Fruit fly (Drosophila melanogaster) ovary, adult (tissue): ENCODE measurements around the gene Obp22a.

Experiments
- CG17801 ChIP-seq: fragments of 200-800 bp; optimal IDR thresholded peaks from 2 replicates; lab custom pipeline; 2019; ENCODE audit warnings: missing biosample characterization, mild to moderate bottlenecking, missing genetic modification characterization, moderate library complexity; ENCODE audit not compliant: partially characterized antibody

The Obp22a gene

dm6 chr2L:1992060-1992459, at the start of gene Obp22a:
Gene Obp22a, minus strand, starts transcription at chr2L:1992160.
- no peak for TF ChIP-seq CG17801

DNA sequence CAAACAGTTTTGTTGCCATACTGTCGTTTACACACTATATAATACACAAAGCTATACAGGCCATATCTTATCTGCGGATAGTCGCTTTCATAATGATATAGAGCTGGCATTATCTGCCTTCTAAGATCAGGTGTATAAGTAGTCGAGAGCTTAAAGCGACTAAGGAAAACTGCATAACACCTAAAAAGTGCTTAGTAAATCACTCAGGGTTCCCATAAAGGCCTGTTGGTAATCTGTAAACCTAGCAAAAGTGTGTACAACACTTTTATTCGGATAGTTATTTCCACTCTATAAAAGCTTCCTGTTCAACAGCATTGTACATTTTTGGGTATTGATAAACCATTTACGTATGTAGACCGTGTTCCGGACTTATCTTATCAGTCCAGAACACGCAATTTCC, 47.5 kb upstream of the Obp22a start:
- no peak for TF ChIP-seq CG17801

dm6 chr2L:2038956-2039263, 47.0 kb upstream of the Obp22a start:
- TF ChIP-seq CG17801: no peak

DNA sequence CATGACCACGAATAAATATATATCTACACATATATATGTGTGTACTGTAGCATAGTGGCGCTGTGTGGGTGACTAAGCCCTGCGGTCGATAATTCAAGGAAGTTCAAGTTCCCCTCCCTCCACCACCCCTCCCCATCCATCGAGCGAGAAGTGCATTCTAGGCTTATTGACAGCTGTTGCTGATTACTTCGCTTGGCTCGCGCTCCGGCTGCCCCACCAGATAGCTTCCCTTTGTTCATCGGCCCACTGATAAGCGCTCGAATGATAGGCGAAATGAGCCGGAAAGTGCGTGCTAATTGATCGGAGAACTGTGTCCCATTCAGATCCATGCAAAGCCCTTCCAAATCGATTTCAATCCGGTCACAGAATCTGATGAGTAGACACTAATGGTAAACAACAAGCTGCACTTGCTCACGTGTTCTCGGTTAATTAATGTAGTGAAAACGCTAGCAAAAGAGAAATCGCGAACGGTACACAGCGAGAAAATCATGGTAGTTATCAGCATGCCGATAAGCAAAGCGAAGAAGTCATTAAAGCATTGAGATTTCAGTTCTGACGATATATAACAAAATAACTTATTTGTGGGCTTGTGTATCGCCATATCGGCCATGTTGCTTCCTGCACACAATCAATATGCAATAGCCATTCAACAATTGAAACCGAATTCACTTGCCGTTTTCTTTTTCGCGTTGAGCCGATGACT, 46.4 kb upstream of the Obp22a start:
- peak; percentile 33 for TF ChIP-seq CG17801

DNA sequence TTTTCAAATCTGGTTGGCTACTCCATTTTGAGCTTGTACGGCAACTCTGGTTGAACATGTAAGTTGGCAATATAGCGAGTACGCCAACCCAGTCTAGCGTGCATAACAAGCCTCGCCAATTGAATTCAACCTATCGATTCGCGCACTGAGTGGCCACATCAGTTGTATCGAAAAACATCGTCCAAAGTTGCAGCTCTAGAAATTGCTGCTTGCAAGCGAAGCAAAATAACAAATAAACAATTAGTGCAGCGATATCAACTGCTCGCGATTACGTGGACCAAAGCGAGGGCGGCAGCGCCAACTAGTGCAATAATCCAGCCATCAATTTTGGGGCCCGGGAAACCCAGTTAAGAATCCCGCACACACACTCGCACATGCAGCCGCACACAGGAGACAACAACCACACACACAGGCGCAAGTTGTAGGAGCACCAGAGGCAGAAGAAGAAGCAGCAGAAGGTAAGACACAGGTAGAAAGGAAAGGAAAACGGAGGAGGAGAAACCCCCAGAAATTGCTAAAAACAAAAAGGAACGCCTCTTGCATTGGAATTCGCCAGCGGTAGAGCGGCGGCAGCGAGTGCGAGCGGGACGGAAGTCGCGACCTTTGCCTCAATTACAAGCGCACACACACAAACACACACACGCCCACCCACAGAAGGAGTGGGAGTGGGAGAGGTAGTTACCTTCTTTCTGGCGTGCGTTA, 45.7 kb upstream of the Obp22a start:
- peak; percentile 14 for TF ChIP-seq CG17801

DNA sequence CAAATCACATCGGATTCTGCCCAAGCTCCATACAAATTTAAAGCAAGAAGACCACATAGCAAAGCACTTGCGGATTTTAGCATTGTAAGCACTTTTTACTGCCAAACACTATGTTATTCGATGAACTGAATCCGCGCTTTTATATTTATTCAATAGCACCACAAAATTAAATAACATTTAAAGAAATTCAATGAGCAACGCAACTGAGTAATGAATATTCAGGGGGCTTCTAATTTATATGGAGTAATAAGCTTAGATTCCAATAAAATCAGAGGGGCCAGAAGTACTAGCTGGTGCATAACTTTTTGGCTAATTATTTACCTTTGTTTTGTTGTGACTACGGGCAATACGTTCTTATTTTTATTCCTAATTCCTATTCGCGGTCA, 45.2 kb upstream of the Obp22a start, which contains the start of gene lectin-22C:
Gene lectin-22C, minus strand, starts transcription at position 101 of the 386 bp plus-strand sequence.
- TF ChIP-seq CG17801: no peak

- TF ChIP-seq CG17801: no peak
These were observed 44.0 kb upstream of the Obp22a start, which contains the start of gene CG42296 for dm6 chr2L:2035941-2036340. Gene CG42296, minus strand, starts transcription at chr2L:2036041.

DNA sequence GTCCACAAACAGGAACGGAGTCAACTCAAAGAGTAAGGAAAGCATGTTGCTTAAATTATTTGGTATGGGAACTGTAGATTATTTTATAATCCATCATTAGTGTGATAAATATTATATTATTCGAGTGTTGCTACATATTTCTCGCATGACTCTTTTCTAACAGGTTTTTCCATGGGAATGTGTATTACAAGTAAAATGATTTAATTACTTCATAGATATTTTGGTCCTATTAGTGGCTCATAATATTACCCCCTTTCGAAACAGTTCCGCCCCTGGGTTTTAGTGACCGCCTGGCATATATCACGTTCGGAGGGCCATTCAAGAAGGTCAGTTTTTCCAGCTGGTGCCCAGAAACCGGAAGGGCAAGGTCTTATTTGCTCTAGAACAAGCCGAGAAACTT, 40.1 kb upstream of the Obp22a start:
- peak; percentile 34 for TF ChIP-seq CG17801

DNA sequence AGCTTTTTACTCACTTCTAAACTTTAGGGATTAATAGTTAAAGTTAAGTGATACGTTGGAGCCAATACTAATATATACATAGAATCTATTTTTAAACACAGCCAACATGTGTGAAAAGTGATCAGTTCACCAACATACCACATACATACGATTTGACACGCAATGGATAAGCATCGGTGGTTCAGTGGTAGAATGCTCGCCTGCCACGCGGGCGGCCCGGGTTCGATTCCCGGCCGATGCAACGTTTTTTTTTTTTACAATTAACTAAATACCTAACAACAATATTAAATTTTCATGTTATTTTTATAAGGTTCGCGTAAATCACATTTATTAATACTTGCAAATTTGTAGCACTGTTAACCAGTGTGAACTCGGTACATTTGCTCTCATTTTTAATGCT, 39.6 kb upstream of the Obp22a start:
- no peak for TF ChIP-seq CG17801

- TF ChIP-seq CG17801: no peak
These were observed 30.9 kb upstream of the Obp22a start for dm6 chr2L:2022823-2023222.

DNA sequence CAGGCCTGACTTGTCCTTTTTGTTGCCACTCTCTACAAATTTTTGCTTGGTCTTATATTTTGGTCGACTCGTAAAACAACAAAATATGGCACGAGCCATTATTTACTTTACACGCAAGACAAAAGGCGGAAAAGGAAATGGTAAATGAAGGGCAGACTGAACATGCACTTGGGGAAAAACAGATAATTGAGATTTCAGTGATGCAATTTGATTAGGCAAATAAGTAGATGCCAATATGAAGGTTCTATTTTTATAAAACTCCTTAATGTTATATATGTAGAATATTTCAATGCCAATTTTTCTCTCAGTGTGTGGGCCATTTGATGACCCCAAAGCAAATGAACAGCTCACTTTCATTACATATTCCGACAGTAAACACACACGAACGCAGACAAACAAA, 23.2 kb upstream of the Obp22a start:
- TF ChIP-seq CG17801: no peak

DNA sequence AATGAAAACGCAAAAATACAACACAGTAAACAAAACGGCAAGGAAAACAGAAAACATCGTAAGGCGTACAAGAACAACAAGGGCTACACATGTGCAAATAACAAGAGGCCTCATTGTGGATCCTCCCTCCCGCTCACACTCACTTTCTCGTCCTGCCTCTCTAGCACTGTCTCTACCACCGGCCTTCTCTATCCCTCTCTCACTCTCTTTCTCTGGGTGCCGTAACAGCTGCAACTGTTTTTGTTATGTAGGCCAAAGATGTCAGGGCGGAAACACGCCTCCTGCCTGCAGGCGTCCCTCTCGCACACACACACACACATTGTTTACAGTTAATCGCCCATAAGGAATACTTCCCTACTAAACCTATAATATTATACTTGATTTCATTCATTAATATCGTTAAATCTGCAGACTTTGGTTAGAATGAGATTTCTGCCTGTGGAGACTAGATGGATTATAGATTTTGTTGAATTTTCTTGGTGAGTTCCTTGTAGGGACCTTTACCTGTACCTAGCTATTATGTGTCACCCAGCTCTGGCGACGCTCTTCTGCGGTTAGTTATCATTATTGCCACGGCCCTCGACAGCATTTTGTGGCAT, 22.0 kb upstream of the Obp22a start:
- no peak for TF ChIP-seq CG17801

DNA sequence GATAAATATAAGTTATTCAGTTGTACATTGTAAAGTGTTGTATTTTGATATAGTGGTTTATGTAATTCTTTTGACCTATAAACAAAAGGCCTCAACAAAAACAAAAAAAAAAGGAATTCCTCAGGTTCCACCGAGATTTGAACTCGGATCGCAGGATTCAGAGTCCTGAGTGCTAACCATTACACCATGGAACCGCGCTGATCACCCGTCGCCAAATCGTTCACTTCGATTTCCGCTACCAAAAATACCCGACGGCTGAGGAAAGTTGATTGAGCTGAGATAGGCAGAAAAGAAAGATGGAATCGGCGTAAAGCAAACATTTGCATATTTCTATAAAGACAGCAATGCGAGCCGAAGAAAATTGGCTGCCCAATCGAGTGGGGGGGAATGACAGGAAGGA, 21.1 kb upstream of the Obp22a start:
- no peak for TF ChIP-seq CG17801

- TF ChIP-seq CG17801: no peak
These were observed 19.5 kb upstream of the Obp22a start for dm6 chr2L:2011430-2011829.

DNA sequence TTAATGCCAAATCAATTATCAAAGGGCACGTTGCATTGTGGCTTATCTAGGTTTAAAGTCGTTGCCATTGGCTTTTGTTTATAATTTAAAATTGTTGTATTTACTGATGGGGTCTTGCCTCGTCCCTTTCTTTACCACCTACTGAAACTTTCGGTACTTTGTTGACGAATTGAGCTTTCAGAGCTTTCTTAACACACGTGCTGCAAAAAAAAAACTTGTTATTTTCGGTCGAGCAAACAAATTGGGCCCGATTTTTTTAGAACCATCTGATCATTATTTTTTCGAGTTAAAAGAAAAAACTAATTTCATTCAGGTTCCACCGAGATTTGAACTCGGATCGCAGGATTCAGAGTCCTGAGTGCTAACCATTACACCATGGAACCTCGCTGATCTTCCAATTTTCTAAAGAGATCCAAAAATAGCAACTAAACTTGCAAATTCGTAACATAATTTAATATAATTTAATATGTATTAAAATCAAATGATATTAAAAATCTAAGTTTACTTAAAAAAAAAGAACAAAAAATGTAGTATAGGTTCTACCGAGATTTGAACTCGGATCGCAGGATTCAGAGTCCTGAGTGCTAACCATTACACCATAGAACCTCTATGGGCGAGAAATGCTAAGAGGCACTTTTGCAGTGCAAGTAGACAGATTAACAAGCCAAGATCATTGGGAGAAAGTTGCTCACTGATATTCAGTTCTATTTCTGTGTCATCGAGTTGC, 18.5 kb upstream of the Obp22a start:
- TF ChIP-seq CG17801: no peak

DNA sequence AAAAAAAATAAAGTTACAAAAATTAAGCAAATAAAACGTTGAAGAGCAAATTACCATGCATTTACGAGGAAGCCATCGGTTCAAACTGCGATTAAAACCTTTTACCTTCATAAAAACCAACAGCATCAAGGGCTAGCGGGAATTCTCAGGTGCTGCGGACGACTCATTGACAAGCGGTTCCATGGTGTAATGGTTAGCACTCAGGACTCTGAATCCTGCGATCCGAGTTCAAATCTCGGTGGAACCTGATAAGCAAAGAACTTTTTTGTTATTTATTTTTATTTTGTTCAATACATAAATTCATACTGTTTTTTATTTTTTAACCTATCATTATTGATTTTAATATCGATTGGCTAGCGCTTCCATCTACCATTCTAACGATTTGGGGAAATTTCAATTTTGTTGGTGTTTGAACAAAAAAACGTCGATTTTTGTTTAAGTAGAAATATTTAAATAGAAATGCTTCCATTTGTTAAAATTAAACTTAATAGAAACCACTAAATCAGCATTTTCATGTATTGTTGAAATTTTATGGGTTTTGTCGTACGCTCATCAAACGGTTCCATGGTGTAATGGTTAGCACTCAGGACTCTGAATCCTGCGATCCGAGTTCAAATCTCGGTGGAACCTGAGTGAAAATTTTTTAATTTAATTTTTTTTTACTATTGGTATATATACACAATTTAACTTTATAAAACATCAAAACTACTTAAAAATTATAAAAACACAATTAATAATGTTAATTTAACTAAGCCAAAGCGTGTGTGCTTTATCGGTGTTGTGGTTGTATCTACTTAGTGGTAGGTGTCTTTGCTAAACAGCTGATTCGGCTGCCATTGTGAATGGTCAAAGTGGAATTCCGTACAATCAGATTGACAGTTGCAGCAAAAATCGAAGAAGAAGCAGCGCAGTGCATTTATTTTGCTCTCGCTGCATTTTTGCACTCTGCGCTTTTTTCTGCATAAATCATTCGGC, 17.3 kb upstream of the Obp22a start, which contains the start of gene CG4238:
Gene CG4238, plus strand, starts transcription at position 880 of the 975 bp plus-strand sequence.
- peak; percentile 53 for TF ChIP-seq CG17801
